Worm (Caenorhabditis elegans): ENCODE results near the gene sre-41.

DNA sequence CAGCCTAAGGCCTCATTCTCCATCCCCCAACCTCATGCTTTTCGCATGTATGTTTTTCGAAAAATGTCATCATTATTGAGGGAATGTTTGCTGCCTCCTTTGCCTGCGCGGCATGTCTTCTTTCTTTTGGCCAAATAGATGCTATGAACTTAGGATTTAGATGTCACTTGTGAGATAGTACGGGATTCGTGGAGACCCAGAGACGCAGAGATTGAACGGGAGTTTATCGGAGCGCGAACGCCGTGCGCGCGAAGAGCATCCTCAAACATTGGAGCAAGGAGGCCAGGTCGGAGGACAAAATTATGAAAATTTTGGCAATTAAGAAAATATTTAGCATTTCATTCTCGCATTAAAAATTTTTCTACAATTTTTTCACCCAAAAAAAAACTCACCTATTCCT, 39.1 kb upstream of the sre-41 start:
- TF ChIP-seq T07F8.4 (tag; optimal IDR thresholded peaks at IDR 0.05): no peak
- TF ChIP-seq lin-35 (GFP tag; optimal IDR thresholded peaks at IDR 0.05): no peak

Measured in whole organism, young adult.